Worm (Caenorhabditis elegans): ENCODE results near the gene oac-37.

DNA sequence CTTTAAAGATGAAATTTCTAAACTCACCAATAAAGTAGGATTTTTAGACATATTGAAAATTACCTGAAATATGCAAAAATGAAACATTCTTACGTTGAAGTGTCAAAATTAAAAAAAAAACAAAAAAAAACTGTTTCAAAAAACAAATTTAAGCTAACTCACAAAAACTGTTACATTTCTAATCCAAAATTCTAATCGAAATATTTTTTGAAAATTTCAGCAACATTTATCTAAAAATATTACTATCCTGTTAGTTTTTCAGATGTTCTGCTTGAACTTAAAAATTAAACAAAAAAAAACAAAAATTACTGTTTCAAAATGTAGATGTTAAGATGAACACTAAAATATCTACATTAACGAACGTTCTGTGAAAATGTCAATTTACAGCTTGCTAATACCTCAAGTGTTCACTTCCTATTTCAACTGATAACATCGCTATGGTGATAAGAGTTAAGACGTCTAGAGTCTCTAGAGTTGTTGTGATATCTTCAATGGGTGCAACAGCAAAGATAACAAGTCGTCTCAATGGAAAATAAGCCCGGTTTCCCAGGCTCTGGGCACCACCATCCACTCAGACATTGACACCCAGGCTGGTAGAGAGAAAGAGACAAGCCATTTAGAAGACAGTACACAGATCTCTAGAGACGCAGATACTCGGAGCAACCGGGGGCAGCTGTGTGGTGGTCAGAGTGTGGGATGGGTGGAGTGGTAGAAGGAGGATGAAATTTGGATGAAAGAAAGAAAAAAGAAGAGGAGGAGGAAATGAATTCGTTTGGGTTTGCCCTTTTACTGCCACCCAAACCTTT, 17.7 kb upstream of the oac-37 start, which contains the start of gene H12I19.115:
- TF ChIP-seq W03F9.2 (tag; optimal IDR thresholded peaks at IDR 0.05) (no peak), dao-5 (tag; optimal IDR thresholded peaks at IDR 0.05) (no peak), him-1 (tag; optimal IDR thresholded peaks at IDR 0.05) (no peak)

Data from whole organism, L4/young adult.